Fruit fly (Drosophila melanogaster): Measurements from ENCODE around the gene LIMK1.

The LIMK1 gene

dm6 chrX:12578701-12579372 lies 13.2 kb downstream of the LIMK1 start (continued):
- TF ChIP-seq CG9139 (GFP tag; optimal IDR thresholded peaks at IDR 0.05), result no peak
- TF ChIP-seq CG8119 (GFP tag; IDR thresholded peaks at IDR 0.05), result peak; percentile 68
- TF ChIP-seq Sox102F (GFP tag; optimal IDR thresholded peaks at IDR 0.05), result peak; percentile 53
- TF ChIP-seq CG8319 (GFP tag; optimal IDR thresholded peaks at IDR 0.05), result no peak
- peak; percentile 54 for TF ChIP-seq CG34406 (GFP tag; optimal IDR thresholded peaks at IDR 0.05)
- no peak for TF ChIP-seq spab (GFP tag; optimal IDR thresholded peaks at IDR 0.05)
- TF ChIP-seq dsx (GFP tag; optimal IDR thresholded peaks at IDR 0.05; ENCODE audit: poor library complexity, severe bottlenecking), result no peak
- TF ChIP-seq CG1621 (tag; optimal IDR thresholded peaks at IDR 0.05), result peak; percentile 23
- TF ChIP-seq svp (GFP tag), result peak; percentile 83
- TF ChIP-seq CG32006 (GFP tag; optimal IDR thresholded peaks at IDR 0.05), result peak; percentile 73
- TF ChIP-seq esn (GFP tag; optimal IDR thresholded peaks at IDR 0.05), result peak; percentile 67
- TF ChIP-seq ss (GFP tag; optimal IDR thresholded peaks at IDR 0.05), result peak in 1 of 2 experiments; percentile 96
- TF ChIP-seq CG16779 (tag; optimal IDR thresholded peaks at IDR 0.05), result no peak
- peak; percentile 9 for TF ChIP-seq cyc (GFP tag; optimal IDR thresholded peaks at IDR 0.05)
- no peak for TF ChIP-seq CG11902 (GFP tag; optimal IDR thresholded peaks at IDR 0.05)
- peak; percentile 3 for TF ChIP-seq vri (GFP tag; optimal IDR thresholded peaks at IDR 0.05)
- peak; percentile 68 for TF ChIP-seq Hr4 (GFP tag; optimal IDR thresholded peaks at IDR 0.05)
- TF ChIP-seq lz (GFP tag; optimal IDR thresholded peaks at IDR 0.05), result peak; percentile 62
- TF ChIP-seq Hr38 (GFP tag; optimal IDR thresholded peaks at IDR 0.05), result no peak
- TF ChIP-seq CG6276 (GFP tag; optimal IDR thresholded peaks at IDR 0.05), result peak; percentile 61
- TF ChIP-seq CG6854 (GFP tag; optimal IDR thresholded peaks at IDR 0.05), result no peak
- TF ChIP-seq Lpt (GFP tag; optimal IDR thresholded peaks at IDR 0.05), result no peak
- TF ChIP-seq Eip78C (GFP tag), result peak; percentile 85
- peak; percentile 25 for TF ChIP-seq CG3032 (tag; optimal IDR thresholded peaks at IDR 0.05)
- TF ChIP-seq pdm3 (GFP tag; optimal IDR thresholded peaks at IDR 0.05), result peak; percentile 62
- TF ChIP-seq CG7368 (GFP tag; optimal IDR thresholded peaks at IDR 0.05), result no peak
- TF ChIP-seq Met (GFP tag; optimal IDR thresholded peaks at IDR 0.05), result peak; percentile 73
- TF ChIP-seq acj6 (GFP tag; optimal IDR thresholded peaks at IDR 0.05), result peak; percentile 34
- TF ChIP-seq dac (GFP tag; optimal IDR thresholded peaks at IDR 0.05), result peak; percentile 17
- peak; percentile 54 for TF ChIP-seq CG10669 (GFP tag; optimal IDR thresholded peaks at IDR 0.05)
- TF ChIP-seq Eip93F (GFP tag; optimal IDR thresholded peaks at IDR 0.05), result no peak

DNA sequence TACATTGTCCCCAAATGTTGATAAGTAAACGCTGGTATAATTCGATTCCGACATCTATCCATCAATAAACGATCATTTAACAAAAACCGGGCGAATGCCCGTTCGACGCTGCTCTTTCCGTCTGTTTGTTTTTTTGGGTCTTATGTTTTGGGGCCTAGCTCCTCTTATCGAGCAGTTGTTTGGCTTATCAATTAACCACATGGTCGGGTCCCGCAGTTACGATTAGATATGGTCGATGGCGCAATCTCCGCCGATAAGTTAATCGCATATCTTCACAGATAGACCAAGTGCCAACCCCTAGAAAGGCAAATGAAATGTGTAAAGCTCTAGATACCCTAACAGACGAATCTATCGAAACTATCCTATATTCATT lies 13.7 kb downstream of the LIMK1 start:
- TF ChIP-seq vri (GFP tag; optimal IDR thresholded peaks at IDR 0.05), result peak; percentile 79
- no peak for TF ChIP-seq CG31627 (GFP tag; optimal IDR thresholded peaks at IDR 0.05)
- no peak for TF ChIP-seq CG6276 (GFP tag; optimal IDR thresholded peaks at IDR 0.05)

DNA sequence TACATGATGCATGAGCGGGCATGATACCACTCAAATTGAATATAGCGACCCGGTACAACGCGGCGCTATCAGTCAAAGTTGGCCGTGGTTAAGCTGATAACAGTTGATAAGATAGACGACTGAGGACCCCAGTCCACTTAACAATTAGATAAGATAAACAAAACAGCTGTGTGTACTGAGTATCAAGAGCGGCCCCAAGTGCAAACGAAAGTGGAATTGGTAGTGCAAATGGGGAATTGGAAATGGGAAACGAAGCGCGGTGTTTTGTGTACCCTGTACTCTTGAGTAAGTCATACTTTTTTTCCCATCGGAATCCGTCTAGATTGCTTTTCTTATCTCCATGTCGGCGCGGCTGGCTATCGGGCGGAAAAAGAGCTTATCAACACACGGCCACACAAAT lies 14.3 kb downstream of the LIMK1 start:
- TF ChIP-seq Eip93F (GFP tag; optimal IDR thresholded peaks at IDR 0.05) (no peak), CG8632 (GFP tag; optimal IDR thresholded peaks at IDR 0.05) (no peak), vri (GFP tag; optimal IDR thresholded peaks at IDR 0.05) (peak; percentile 67), salr (GFP tag; optimal IDR thresholded peaks at IDR 0.05) (no peak), ss (GFP tag; optimal IDR thresholded peaks at IDR 0.05) (peak in 1 of 2 experiments; percentile 14), CG31627 (GFP tag; optimal IDR thresholded peaks at IDR 0.05) (no peak), acj6 (GFP tag; optimal IDR thresholded peaks at IDR 0.05) (no peak), CG6854 (GFP tag; optimal IDR thresholded peaks at IDR 0.05) (no peak), Met (GFP tag; optimal IDR thresholded peaks at IDR 0.05) (no peak), CG11762 (GFP tag; optimal IDR thresholded peaks at IDR 0.05; ENCODE audit: insufficient read depth) (no peak), CG15336 (GFP tag; IDR thresholded peaks at IDR 0.05) (0 out of 2 replicates have a peak, but pooled peaks have one; percentile 14), Sox102F (GFP tag; optimal IDR thresholded peaks at IDR 0.05) (no peak), CG6276 (GFP tag; optimal IDR thresholded peaks at IDR 0.05) (no peak), eg (GFP tag; IDR thresholded peaks at IDR 0.05) (no peak), svp (GFP tag) (peak; percentile 85), fd59A (GFP tag; optimal IDR thresholded peaks at IDR 0.05) (no peak), pdm3 (GFP tag; optimal IDR thresholded peaks at IDR 0.05) (no peak), fkh (GFP tag; optimal IDR thresholded peaks at IDR 0.05) (peak; percentile 67)

All from whole organism, prepupa.